Worm (Caenorhabditis elegans): Measurements from ENCODE around the gene lpr-6.

lpr-6 gene

ce11 chrX:11067256-11067655, 7.5 kb downstream of the lpr-6 start:
- TF ChIP-seq ceh-8 (GFP tag; optimal IDR thresholded peaks at IDR 0.05) (no peak), blmp-1 (tag; optimal IDR thresholded peaks at IDR 0.05) (peak; percentile 98)

- TF ChIP-seq fkh-8 (tag; optimal IDR thresholded peaks at IDR 0.05) = peak; percentile 55
- peak in 1 of 3 experiments; percentile 51 for TF ChIP-seq ceh-82 (tag; optimal IDR thresholded peaks at IDR 0.05)
- TF ChIP-seq fkh-10 (GFP tag; optimal IDR thresholded peaks at IDR 0.05) = peak; percentile 56
- no peak for TF ChIP-seq ama-1 (optimal IDR thresholded peaks at IDR 0.05)
- TF ChIP-seq egl-27 (tag; optimal IDR thresholded peaks at IDR 0.05) = no peak
- TF ChIP-seq lin-39 (tag; optimal IDR thresholded peaks at IDR 0.05) = no peak
- peak; percentile 82 for TF ChIP-seq lin-14 (GFP tag; optimal IDR thresholded peaks at IDR 0.05)
- peak; percentile 1 for TF ChIP-seq swsn-7 (tag; optimal IDR thresholded peaks at IDR 0.05)
- TF ChIP-seq sup-37 (GFP tag; optimal IDR thresholded peaks at IDR 0.05) = no peak
- TF ChIP-seq ces-1 (GFP tag; optimal IDR thresholded peaks at IDR 0.05) = no peak
- TF ChIP-seq nhr-84 (tag; optimal IDR thresholded peaks at IDR 0.05) = no peak
- TF ChIP-seq sox-4 (tag; optimal IDR thresholded peaks at IDR 0.05) = no peak
Observed at ce11 chrX:11068334-11068733, 8.5 kb downstream of the lpr-6 start, which contains the start of gene apt-9. TSS of gene apt-9 (plus strand) at chrX:11068527.

- TF ChIP-seq nhr-76 (tag; optimal IDR thresholded peaks at IDR 0.05) = no peak
- TF ChIP-seq lsy-2 (tag; optimal IDR thresholded peaks at IDR 0.05) = peak in 1 of 2 experiments; percentile 2
- TF ChIP-seq F16B12.6 (tag; optimal IDR thresholded peaks at IDR 0.05) = peak; percentile 77
- no peak for TF ChIP-seq efl-1 (optimal IDR thresholded peaks at IDR 0.05)
- TF ChIP-seq efl-1 (GFP tag; optimal IDR thresholded peaks at IDR 0.05 in 1 of 2) = peak in 1 of 2 experiments; percentile 59
Observed at ce11 chrX:11072701-11073100, 12.9 kb downstream of the lpr-6 start.

ce11 chrX:11073358-11073757, 13.6 kb downstream of the lpr-6 start, which contains the start of gene W04G3.5:
TSS of gene W04G3.5 (plus strand) at chrX:11073658.
- no peak for TF ChIP-seq egl-13 (tag; optimal IDR thresholded peaks at IDR 0.05)
- TF ChIP-seq egl-27 (tag; optimal IDR thresholded peaks at IDR 0.05) = no peak
- TF ChIP-seq nhr-20 (tag; optimal IDR thresholded peaks at IDR 0.05) = no peak
- TF ChIP-seq grh-1 (GFP tag; IDR thresholded peaks at IDR 0.05) = no peak
- no peak for TF ChIP-seq unc-30 (tag; optimal IDR thresholded peaks at IDR 0.05)

ce11 chrX:11076491-11076890, 16.7 kb downstream of the lpr-6 start, which contains the start of gene W04G3.12:
TSS of gene W04G3.12 (minus strand) at chrX:11076801.
- no peak for TF ChIP-seq unc-130 (tag; optimal IDR thresholded peaks at IDR 0.05)

- TF ChIP-seq elt-3 (tag; optimal IDR thresholded peaks at IDR 0.05) (no peak), hlh-4 (tag; optimal IDR thresholded peaks at IDR 0.05) (no peak), swsn-7 (tag; optimal IDR thresholded peaks at IDR 0.05) (no peak), ceh-90 (tag; optimal IDR thresholded peaks at IDR 0.05) (no peak), nhr-76 (tag; optimal IDR thresholded peaks at IDR 0.05) (no peak)
Observed at ce11 chrX:11078150-11078549, 18.4 kb downstream of the lpr-6 start, which contains the start of gene W04G3.10. TSS of gene W04G3.10 (minus strand) at chrX:11078250.

- TF ChIP-seq ceh-88 (GFP tag; IDR thresholded peaks at IDR 0.05) = no peak
- TF ChIP-seq nhr-47 (tag; optimal IDR thresholded peaks at IDR 0.05) = no peak
- TF ChIP-seq C34B4.2 (tag; optimal IDR thresholded peaks at IDR 0.05) = no peak
- no peak for TF ChIP-seq Y116A8C.19 (tag; optimal IDR thresholded peaks at IDR 0.05; ENCODE audit: borderline replicate concordance)
- no peak for TF ChIP-seq isw-1 (GFP tag; IDR thresholded peaks at IDR 0.05)
- no peak for TF ChIP-seq nhr-84 (tag; optimal IDR thresholded peaks at IDR 0.05)
- no peak for TF ChIP-seq snpc-4 (tag; optimal IDR thresholded peaks at IDR 0.05)
- no peak for TF ChIP-seq nhr-28 (tag; optimal IDR thresholded peaks at IDR 0.05)
- TF ChIP-seq dsc-1 (tag; optimal IDR thresholded peaks at IDR 0.05) = no peak
- TF ChIP-seq fkh-8 (tag; optimal IDR thresholded peaks at IDR 0.05) = no peak
- no peak for TF ChIP-seq tlp-1 (tag; optimal IDR thresholded peaks at IDR 0.05)
- no peak for TF ChIP-seq F16B12.6 (tag; optimal IDR thresholded peaks at IDR 0.05)
Observed at ce11 chrX:11079667-11080066, 19.9 kb downstream of the lpr-6 start, which contains the start of gene W04G3.13. TSS of gene W04G3.13 (minus strand) at chrX:11079767.
